Fruit fly (Drosophila melanogaster) whole organism, embryonic: ENCODE results near the gene CG32772.

Source experiments
- Asciz ChIP-seq: fragments of 200-800 bp; sonication (Bioruptor generic); optimal IDR thresholded peaks from 2 replicates; lab custom pipeline; 2017; ENCODE audit warnings: missing biosample characterization, mild to moderate bottlenecking, missing genetic modification characterization, missing genetic modification reagents
- Atf6 ChIP-seq: fragments of 200-800 bp; sonication (Bioruptor generic); IDR thresholded peaks from 2 replicates; pipeline ENCODE4 v1.3.6; 2022; ENCODE audit warnings: missing biosample characterization, missing genetic modification characterization
- BEAF-32 ChIP-seq: fragments of 200-800 bp; sonication (Bioruptor generic); optimal IDR thresholded peaks from 3 replicates; lab custom pipeline; 2017; ENCODE audit warnings: missing biosample characterization, missing genetic modification characterization, mild to moderate bottlenecking, moderate library complexity, missing genetic modification reagents
- Bteb2 ChIP-seq: fragments of 200-800 bp; sonication (Bioruptor generic); optimal IDR thresholded peaks from 2 replicates; lab custom pipeline; 2016; ENCODE audit warnings: missing biosample characterization, missing genetic modification characterization
- CG10366 ChIP-seq: fragments of 200-800 bp; sonication (Bioruptor generic); IDR thresholded peaks from 2 replicates; pipeline ENCODE4 v1.3.6; 2022; ENCODE audit warnings: missing biosample characterization, missing genetic modification characterization
- CG10979 ChIP-seq: fragments of 200-800 bp; sonication (Bioruptor generic); optimal IDR thresholded peaks from 2 replicates; lab custom pipeline; 2018; ENCODE audit warnings: missing biosample characterization, mild to moderate bottlenecking, missing genetic modification characterization, moderate library complexity
- CG11560 ChIP-seq: fragments of 200-800 bp; sonication (Bioruptor generic); IDR thresholded peaks from 3 replicates; pipeline ENCODE4 v1.3.6; 2022; ENCODE audit warnings: missing biosample characterization, missing genetic modification characterization
- CG11695 ChIP-seq: fragments of 200-800 bp; sonication (Bioruptor generic); IDR thresholded peaks from 3 replicates; pipeline ENCODE4 v1.3.6; 2022; ENCODE audit warnings: missing biosample characterization, missing genetic modification characterization
- CG11696 ChIP-seq: fragments of 200-800 bp; sonication (Bioruptor generic); IDR thresholded peaks from 2 replicates; pipeline ENCODE4 v1.3.6; 2022; ENCODE audit warnings: missing biosample characterization, missing genetic modification characterization
- CG13123 ChIP-seq: fragments of 200-800 bp; sonication (Bioruptor generic); optimal IDR thresholded peaks from 2 replicates; lab custom pipeline; 2016; ENCODE audit warnings: missing biosample characterization, missing genetic modification characterization
- CG14014 ChIP-seq: fragments of 200-800 bp; sonication (Bioruptor generic); IDR thresholded peaks from 2 replicates; pipeline ENCODE4 v1.3.6; 2022; ENCODE audit warnings: missing biosample characterization, missing genetic modification characterization
- CG14050 ChIP-seq: fragments of 200-800 bp; sonication (Bioruptor generic); IDR thresholded peaks from 3 replicates; pipeline ENCODE4 v1.3.6; 2022; ENCODE audit warnings: missing biosample characterization, missing genetic modification characterization
- CG1529 ChIP-seq: fragments of 200-800 bp; sonication (Bioruptor generic); optimal IDR thresholded peaks from 3 replicates; lab custom pipeline; 2018; ENCODE audit warnings: missing biosample characterization, missing genetic modification characterization
- CG18011 ChIP-seq: fragments of 200-800 bp; sonication (Bioruptor generic); optimal IDR thresholded peaks from 2 replicates; lab custom pipeline; 2017; ENCODE audit warnings: missing biosample characterization, missing genetic modification characterization, mild to moderate bottlenecking, moderate library complexity, missing genotype
- CG6854 ChIP-seq: fragments of 200-800 bp; sonication (Bioruptor generic); optimal IDR thresholded peaks from 3 replicates; lab custom pipeline; 2017; ENCODE audit warnings: missing biosample characterization, mild to moderate bottlenecking, missing genetic modification characterization
- CG7357 ChIP-seq: fragments of 200-800 bp; sonication (Bioruptor generic); IDR thresholded peaks from 3 replicates; pipeline ENCODE4 v1.3.6; 2022; ENCODE audit warnings: missing biosample characterization, missing genetic modification characterization
- CG7963 ChIP-seq: fragments of 200-800 bp; sonication (Bioruptor generic); IDR thresholded peaks from 3 replicates; pipeline ENCODE4 v1.3.6; 2022; ENCODE audit warnings: missing biosample characterization, missing genetic modification characterization; ENCODE audit not compliant: partially characterized antibody
- CG7987 ChIP-seq: fragments of 200-800 bp; sonication (Bioruptor generic); optimal IDR thresholded peaks from 2 replicates; lab custom pipeline; 2018; ENCODE audit warnings: missing biosample characterization, mild to moderate bottlenecking, missing genetic modification characterization, moderate library complexity
- CG8290 ChIP-seq, 3 experiments: fragments of 200-800 bp; sonication (Bioruptor generic); optimal IDR thresholded peaks; 2 replicates each; lab custom pipeline; 2016 to 2019; ENCODE audit warnings: missing biosample characterization in 3 of 3, missing genetic modification characterization in 3 of 3, mild to moderate bottlenecking in 2 of 3, moderate library complexity in 1 of 3
- CG8359 ChIP-seq: fragments of 200-800 bp; sonication (Bioruptor generic); optimal IDR thresholded peaks from 2 replicates; lab custom pipeline; 2017; ENCODE audit warnings: missing biosample characterization, mild to moderate bottlenecking, missing genetic modification characterization, borderline replicate concordance
- CG9215 ChIP-seq: fragments of 200-800 bp; sonication (Bioruptor generic); IDR thresholded peaks from 2 replicates; pipeline ENCODE4 v1.3.6; 2022; ENCODE audit warnings: missing biosample characterization, missing genetic modification characterization
- Deaf1 ChIP-seq: fragments of 200-800 bp; optimal IDR thresholded peaks from 3 replicates; lab custom pipeline; 2019; ENCODE audit warnings: missing biosample characterization, mild to moderate bottlenecking, missing genetic modification characterization, moderate library complexity
- Eip74EF ChIP-seq, 2 experiments: fragments of 200-800 bp in 1 of 2; fragments of >200 bp in 1 of 2; sonication (Bioruptor generic) in 1 of 2; optimal IDR thresholded peaks; 2 replicates each; lab custom pipeline; 2017 to 2019; ENCODE audit warnings: missing biosample characterization in 2 of 2, missing genetic modification characterization in 2 of 2, mild to moderate bottlenecking in 1 of 2, moderate library complexity in 1 of 2
- GATAe ChIP-seq: fragments of 200-800 bp; sonication (Bioruptor generic); conservative IDR thresholded peaks from 2 replicates; pipeline ENCODE4 v1.3.6; 2022; ENCODE audit warnings: missing biosample characterization, missing genetic modification characterization
- Hey ChIP-seq: fragments of 200-800 bp; sonication (Bioruptor generic); optimal IDR thresholded peaks from 3 replicates; lab custom pipeline; 2018; ENCODE audit warnings: missing biosample characterization, mild to moderate bottlenecking, missing genetic modification characterization
- Hr3 ChIP-seq: fragments of 200-800 bp; sonication (Bioruptor generic); optimal IDR thresholded peaks from 3 replicates; lab custom pipeline; 2016; ENCODE audit warnings: missing biosample characterization, missing genetic modification characterization
- Hr51 ChIP-seq, 2 experiments: fragments of 200-800 bp; sonication (Bioruptor generic); optimal IDR thresholded peaks; 2 replicates in 1 of 2; 3 replicates in 1 of 2; lab custom pipeline; 2016 to 2018; ENCODE audit warnings: missing biosample characterization in 2 of 2, missing genetic modification characterization in 2 of 2, mild to moderate bottlenecking in 1 of 2, moderate library complexity in 1 of 2
- Max ChIP-seq: fragments of 200-800 bp; sonication (Bioruptor generic); optimal IDR thresholded peaks from 2 replicates; lab custom pipeline; 2016; ENCODE audit warnings: missing biosample characterization, mild to moderate bottlenecking, missing genetic modification characterization
- Xrp1 ChIP-seq: fragments of 200-800 bp; sonication (Bioruptor generic); IDR thresholded peaks from 2 replicates; pipeline ENCODE4 v1.3.6; 2022; ENCODE audit warnings: missing biosample characterization, missing genetic modification characterization
- ara ChIP-seq: fragments of 200-800 bp; sonication (Bioruptor generic); IDR thresholded peaks from 2 replicates; pipeline ENCODE4 v1.3.6; 2022; ENCODE audit warnings: missing biosample characterization, missing genetic modification characterization
- bcd ChIP-seq: fragments of 200-800 bp; sonication (Bioruptor generic); optimal IDR thresholded peaks from 2 replicates; lab custom pipeline; 2017; ENCODE audit warnings: missing biosample characterization, mild to moderate bottlenecking, missing genetic modification characterization
- bigmax ChIP-seq: fragments of 200-800 bp; sonication (Bioruptor generic); optimal IDR thresholded peaks from 2 replicates; lab custom pipeline; 2018; ENCODE audit warnings: missing biosample characterization, mild to moderate bottlenecking, missing genetic modification characterization
- chif ChIP-seq, 2 experiments: fragments of 200-800 bp; sonication (Bioruptor generic); optimal IDR thresholded peaks; 3 replicates each; lab custom pipeline; 2016; ENCODE audit warnings: missing biosample characterization in 2 of 2, missing genetic modification characterization in 2 of 2
- crp ChIP-seq, 2 experiments: fragments of 200-800 bp; sonication (Bioruptor generic); optimal IDR thresholded peaks; 2 replicates in 1 of 2; 3 replicates in 1 of 2; lab custom pipeline; 2017; ENCODE audit warnings: missing biosample characterization in 2 of 2, missing genetic modification characterization in 2 of 2, mild to moderate bottlenecking in 1 of 2, moderate library complexity in 1 of 2
- dmrt99B ChIP-seq: fragments of 200-800 bp; sonication (Bioruptor generic); optimal IDR thresholded peaks from 2 replicates; lab custom pipeline; 2018; ENCODE audit warnings: missing biosample characterization, mild to moderate bottlenecking, missing genetic modification characterization, moderate library complexity
- en ChIP-seq: fragments of 200-800 bp; sonication (Bioruptor generic); optimal IDR thresholded peaks from 2 replicates; lab custom pipeline; 2016; ENCODE audit warnings: missing biosample characterization, missing genetic modification characterization
- eve ChIP-seq, 2 experiments: fragments of >200 bp; optimal IDR thresholded peaks; 2 replicates each; lab custom pipeline; 2017; ENCODE audit warnings: missing biosample characterization in 2 of 2, missing genetic modification characterization in 2 of 2
- fd3F ChIP-seq: fragments of 200-800 bp; sonication (Bioruptor generic); optimal IDR thresholded peaks from 2 replicates; lab custom pipeline; 2018; ENCODE audit warnings: missing biosample characterization, mild to moderate bottlenecking, missing genetic modification characterization, moderate library complexity
- fu2 ChIP-seq: fragments of 200-800 bp; sonication (Bioruptor generic); optimal IDR thresholded peaks from 2 replicates; lab custom pipeline; 2016; ENCODE audit warnings: missing biosample characterization, missing genetic modification characterization
- gem ChIP-seq: fragments of 200-800 bp; sonication (Bioruptor generic); optimal IDR thresholded peaks from 2 replicates; lab custom pipeline; 2019; ENCODE audit warnings: missing biosample characterization, mild to moderate bottlenecking, missing genetic modification characterization, moderate library complexity
- ind ChIP-seq: fragments of 200-800 bp; sonication (Bioruptor generic); optimal IDR thresholded peaks from 3 replicates; lab custom pipeline; 2016; ENCODE audit warnings: missing biosample characterization, missing genetic modification characterization
- kay ChIP-seq: fragments of 200-800 bp; sonication (Bioruptor generic); optimal IDR thresholded peaks from 2 replicates; lab custom pipeline; 2016; ENCODE audit warnings: missing biosample characterization, missing genetic modification characterization
- mld ChIP-seq: fragments of 200-800 bp; sonication (Bioruptor generic); IDR thresholded peaks from 3 replicates; pipeline ENCODE4 v1.3.6; 2022; ENCODE audit warnings: missing biosample characterization, missing genetic modification characterization; ENCODE audit not compliant: partially characterized antibody
- nerfin-1 ChIP-seq: fragments of 200-800 bp; sonication (Bioruptor generic); optimal IDR thresholded peaks from 3 replicates; lab custom pipeline; 2019; ENCODE audit warnings: missing biosample characterization, mild to moderate bottlenecking, missing genetic modification characterization, moderate library complexity
- pnt ChIP-seq: fragments of 200-800 bp; sonication (Bioruptor generic); optimal IDR thresholded peaks from 3 replicates; lab custom pipeline; 2016; ENCODE audit warnings: missing biosample characterization, missing genetic modification characterization
- sr ChIP-seq: fragments of 200-800 bp; sonication (Bioruptor generic); IDR thresholded peaks from 3 replicates; pipeline ENCODE4 v1.3.6; 2022; ENCODE audit warnings: missing biosample characterization, missing genetic modification characterization
- stwl ChIP-seq: fragments of 200-800 bp; sonication (Bioruptor generic); optimal IDR thresholded peaks from 3 replicates; lab custom pipeline; 2018; ENCODE audit warnings: missing biosample characterization, mild to moderate bottlenecking, missing genetic modification characterization, moderate library complexity
- vnd ChIP-seq: fragments of 200-800 bp; sonication (Bioruptor generic); IDR thresholded peaks from 3 replicates; pipeline ENCODE4 v1.3.6; 2022; ENCODE audit warnings: missing biosample characterization, missing genetic modification characterization; ENCODE audit not compliant: partially characterized antibody
- wek ChIP-seq: fragments of 200-800 bp; sonication (Bioruptor generic); optimal IDR thresholded peaks from 3 replicates; lab custom pipeline; 2018; ENCODE audit warnings: missing biosample characterization, mild to moderate bottlenecking, missing genetic modification characterization, moderate library complexity
- zfh1 ChIP-seq: fragments of 200-800 bp; sonication (Bioruptor generic); IDR thresholded peaks from 3 replicates; pipeline ENCODE4 v1.3.6; 2022; ENCODE audit warnings: missing biosample characterization, missing genetic modification characterization

The CG32772 gene

dm6 chrX:4938986-4939385, 30.1 kb downstream of the CG32772 start, which contains the start of gene Ptp4E (continued):
- TF ChIP-seq CG13123 (GFP tag; lab: Kevin White, UChicago), result no peak
- TF ChIP-seq ara (GFP tag; lab: Robert Waterston, UW), result 0 out of 2 replicates have a peak, but pooled peaks have one; percentile 13
- peak; percentile 5 for TF ChIP-seq Deaf1 (tag; lab: Kevin White, UChicago)
- TF ChIP-seq CG10979 (tag; lab: Kevin White, UChicago), result no peak
- no peak for TF ChIP-seq Xrp1 (GFP tag; lab: Robert Waterston, UW)
- TF ChIP-seq zfh1 (GFP tag; lab: Robert Waterston, UW), result peak; percentile 15; the same call in 1 of the 3 replicates
- no peak for TF ChIP-seq CG1529 (GFP tag; lab: Kevin White, UChicago)
- no peak for TF ChIP-seq CG7357
- no peak for TF ChIP-seq CG11696 (GFP tag; lab: Robert Waterston, UW)
- TF ChIP-seq CG7987 (GFP tag; lab: Kevin White, UChicago), result peak; percentile 12
- TF ChIP-seq en, result no peak
- no peak for TF ChIP-seq CG11695 (GFP tag; lab: Robert Waterston, UW)
- TF ChIP-seq Hr51 (GFP tag; optimal IDR thresholded peaks at IDR 0.05; lab: Kevin White, UChicago), result no peak
- TF ChIP-seq mld, result 0 out of 3 replicates have a peak, but pooled peaks have one; percentile 36
- TF ChIP-seq sr (GFP tag; lab: Robert Waterston, UW), result no peak
- peak; percentile 16 for TF ChIP-seq Asciz (GFP tag; lab: Kevin White, UChicago)
- TF ChIP-seq CG14014 (GFP tag; lab: Robert Waterston, UW), result no peak
- no peak for TF ChIP-seq bigmax (GFP tag; lab: Kevin White, UChicago)
- no peak for TF ChIP-seq bcd (GFP tag; lab: Kevin White, UChicago)
- no peak for TF ChIP-seq Hey
- TF ChIP-seq CG14050, result no peak
- no peak for TF ChIP-seq CG8290 (GFP tag; optimal IDR thresholded peaks at IDR 0.05; lab: Kevin White, UChicago)
- peak; percentile 2 to 13 for TF ChIP-seq CG8290 (tag; optimal IDR thresholded peaks at IDR 0.05; lab: Kevin White, UChicago)
- no peak for TF ChIP-seq Max (GFP tag; lab: Kevin White, UChicago)
- peak; percentile 32 for TF ChIP-seq BEAF-32
- TF ChIP-seq kay (GFP tag; lab: Kevin White, UChicago), result no peak
- TF ChIP-seq CG8359 (GFP tag; lab: Kevin White, UChicago), result no peak
- TF ChIP-seq nerfin-1 (tag; lab: Kevin White, UChicago), result no peak
- no peak for TF ChIP-seq GATAe (GFP tag; lab: Robert Waterston, UW)
- TF ChIP-seq CG9215 (GFP tag; lab: Robert Waterston, UW), result no peak
- TF ChIP-seq crp (GFP tag; optimal IDR thresholded peaks at IDR 0.05; lab: Kevin White, UChicago), result no peak
- peak; percentile 49; the same call in 1 of the 2 replicates for TF ChIP-seq Atf6 (GFP tag; lab: Robert Waterston, UW)
- TF ChIP-seq fu2 (GFP tag; lab: Kevin White, UChicago), result no peak
- no peak for TF ChIP-seq Bteb2 (GFP tag; lab: Kevin White, UChicago)
- TF ChIP-seq CG11560 (tag; lab: Robert Waterston, UW), result no peak
- TF ChIP-seq dmrt99B (tag; lab: Kevin White, UChicago), result no peak
- peak in 1 of 2 experiments; percentile 3 for TF ChIP-seq Eip74EF (GFP tag; optimal IDR thresholded peaks at IDR 0.05; lab: Kevin White, UChicago)
- no peak for TF ChIP-seq CG18011 (GFP tag; lab: Kevin White, UChicago)
- peak; percentile 21 for TF ChIP-seq stwl
- no peak for TF ChIP-seq pnt
- TF ChIP-seq fd3F (GFP tag; lab: Kevin White, UChicago), result no peak
- no peak for TF ChIP-seq gem
- no peak for TF ChIP-seq ind (GFP tag; lab: Kevin White, UChicago)
- TF ChIP-seq vnd (GFP tag; lab: Robert Waterston, UW), result no peak
- TF ChIP-seq CG10366, result no peak
- no peak for TF ChIP-seq CG7963
- TF ChIP-seq chif (GFP tag; optimal IDR thresholded peaks at IDR 0.05; lab: Kevin White, UChicago), result no peak
- no peak for TF ChIP-seq Hr3 (GFP tag; lab: Kevin White, UChicago)
- no peak for TF ChIP-seq CG6854 (GFP tag; lab: Kevin White, UChicago)
- peak; percentile 20 for TF ChIP-seq wek
- peak in 1 of 2 experiments; percentile 61 for TF ChIP-seq eve (GFP tag; optimal IDR thresholded peaks at IDR 0.05; lab: Kevin White, UChicago)
